Worm (Caenorhabditis elegans) whole organism, early embryonic: Measurements from ENCODE around the gene vab-3.

Experiments
- B0310.2 ChIP-seq: sonication (generic microtip); optimal IDR thresholded peaks from 2 replicates; lab custom pipeline; 2016; ENCODE audit warnings: mild to moderate bottlenecking, missing genetic modification characterization, missing compliant biosample characterization
- F13C5.2 ChIP-seq: sonication (generic microtip); optimal IDR thresholded peaks from 2 replicates; lab custom pipeline; 2017; ENCODE audit warnings: mild to moderate bottlenecking, missing genetic modification characterization, inconsistent platforms, missing compliant biosample characterization
- ama-1 ChIP-seq: fragments of 150-350 bp; optimal IDR thresholded peaks from 2 replicates; lab custom pipeline; 2014
- tbx-37 ChIP-seq: fragments of 200-800 bp; sonication (Bioruptor generic); conservative IDR thresholded peaks from 2 replicates; pipeline ENCODE4 v1.3.6; 2022; ENCODE audit warnings: missing genetic modification reagents, missing genetic modification characterization, missing compliant biosample characterization

- TF ChIP-seq ama-1 (lab: Kevin White, UChicago) (no peak), F13C5.2 (no peak), B0310.2 (tag; lab: Kevin White, UChicago) (no peak), tbx-37 (GFP tag; lab: Robert Waterston, UW) (no peak)
Measured at ce11 chrX:10559203-10559602, 59.5 kb downstream of the vab-3 start, which contains the start of gene F59F5.7.
